Worm (Caenorhabditis elegans) whole organism, dauer: ENCODE results near the gene F25H9.7.

Experiments
- unc-62 ChIP-seq: sonication (generic microtip); optimal IDR thresholded peaks from 2 replicates; lab custom pipeline; 2017; ENCODE audit warnings: missing biosample characterization, missing genetic modification reagents, missing genetic modification characterization

F25H9.7 gene

DNA sequence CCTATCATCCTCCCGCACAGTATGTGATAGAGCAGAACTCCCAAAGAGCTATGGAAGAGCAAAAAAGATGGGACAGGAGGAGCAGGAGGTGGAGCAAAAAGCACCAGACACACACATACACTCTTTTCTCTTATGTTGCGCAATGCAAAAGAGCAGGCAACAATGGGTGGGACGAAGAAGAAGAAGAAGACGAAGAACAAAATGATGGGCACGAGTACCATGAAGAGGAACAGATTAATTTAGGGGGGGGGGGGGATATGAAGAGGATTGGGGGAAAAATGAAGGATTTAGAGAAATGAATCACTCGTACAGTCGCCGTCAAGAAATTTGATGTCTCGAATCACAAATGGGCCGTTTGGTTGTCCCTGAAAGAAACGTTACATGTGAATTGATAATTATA lies 43.4 kb downstream of the F25H9.7 start, which contains the start of gene avr-15:
Gene avr-15, minus strand, starts transcription at position 101 of the 400 bp plus-strand sequence.
- TF ChIP-seq unc-62 (GFP tag; lab: Kevin White, UChicago) = no peak

DNA sequence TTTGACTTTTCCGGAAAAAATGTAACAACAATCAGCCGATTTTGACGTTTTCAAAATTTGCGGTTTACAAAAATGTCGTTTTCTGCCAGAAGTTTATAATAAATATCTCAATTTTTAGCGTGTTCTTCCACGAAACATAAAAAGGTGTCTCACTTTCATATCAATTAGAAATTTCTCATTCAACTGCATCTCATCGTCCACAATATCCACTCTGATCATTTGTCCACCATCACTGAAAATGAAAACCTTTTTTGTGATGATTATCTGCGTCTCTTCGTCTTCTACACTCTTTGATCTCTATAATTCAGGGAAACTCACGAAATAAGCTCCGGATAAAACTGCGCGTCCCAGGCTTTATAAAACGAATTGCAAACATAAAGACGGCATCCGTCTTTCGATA lies 44.3 kb downstream of the F25H9.7 start:
- TF ChIP-seq unc-62 (GFP tag; lab: Kevin White, UChicago) = no peak

DNA sequence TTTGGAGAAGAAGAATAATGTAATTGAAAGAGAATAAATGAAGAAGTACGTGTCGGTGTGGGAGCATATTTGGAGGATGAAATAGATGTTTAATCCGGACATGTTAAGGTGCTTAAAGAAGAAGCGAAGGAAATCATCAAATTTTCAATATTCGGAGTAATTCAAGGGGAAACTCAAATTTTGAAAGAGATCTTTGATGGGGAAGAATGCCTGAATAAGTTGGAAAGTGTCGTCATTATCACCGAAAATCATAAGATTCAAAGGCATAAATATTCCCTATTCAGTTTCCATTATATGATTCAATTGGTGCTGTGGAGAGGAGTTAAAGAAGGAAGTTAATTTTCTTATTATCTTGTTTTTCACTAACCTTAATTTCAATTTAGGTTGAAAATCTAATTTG lies 46.9 kb downstream of the F25H9.7 start, which contains the start of gene semi-1:
Gene semi-1, minus strand, starts transcription at position 101 of the 400 bp plus-strand sequence.
- no peak for TF ChIP-seq unc-62 (GFP tag; lab: Kevin White, UChicago)
